Fruit fly (Drosophila melanogaster) whole organism, pupa: ENCODE results near the gene CG15822.
A peak's percentile ranks its signal among the peaks of the same experiment; 100 is the strongest.

Source experiments
- CG10348 ChIP-seq: fragments of 200-800 bp; sonication (Bioruptor generic); IDR thresholded peaks from 2 replicates; pipeline ENCODE4 v1.3.6; 2022; ENCODE audit warnings: missing biosample characterization, missing genetic modification characterization
- CG12605 ChIP-seq: fragments of 200-800 bp; sonication (Bioruptor generic); IDR thresholded peaks from 2 replicates; pipeline ENCODE4 v1.3.6; 2022; ENCODE audit warnings: missing biosample characterization, missing genetic modification characterization
- CG13204 ChIP-seq: fragments of 200-800 bp; sonication (Bioruptor generic); optimal IDR thresholded peaks from 2 replicates; lab custom pipeline; 2018; ENCODE audit warnings: missing biosample characterization, mild to moderate bottlenecking, missing genetic modification characterization, moderate library complexity
- CG14655 ChIP-seq: fragments of 200-800 bp; sonication (Bioruptor generic); optimal IDR thresholded peaks from 3 replicates; lab custom pipeline; 2017; ENCODE audit warnings: mild to moderate bottlenecking, missing biosample characterization, missing genetic modification reagents, missing genetic modification characterization
- CG15710 ChIP-seq: fragments of 200-800 bp; sonication (Bioruptor generic); optimal IDR thresholded peaks from 2 replicates; lab custom pipeline; 2018; ENCODE audit warnings: missing biosample characterization, mild to moderate bottlenecking, missing genetic modification characterization, moderate library complexity
- CG17806 ChIP-seq: fragments of 200-800 bp; sonication (Bioruptor generic); optimal IDR thresholded peaks from 2 replicates; lab custom pipeline; 2018; ENCODE audit warnings: missing biosample characterization, mild to moderate bottlenecking, missing genetic modification characterization, moderate library complexity
- CG32121 ChIP-seq: fragments of 200-800 bp; sonication (Bioruptor generic); IDR thresholded peaks from 2 replicates; pipeline ENCODE4 v1.3.6; 2022; ENCODE audit warnings: missing biosample characterization, missing genetic modification characterization
- CG34367 ChIP-seq: fragments of 200-800 bp; sonication (Bioruptor generic); optimal IDR thresholded peaks from 2 replicates; lab custom pipeline; 2018; ENCODE audit warnings: missing biosample characterization, mild to moderate bottlenecking, missing genetic modification characterization
- CG4496 ChIP-seq: fragments of 200-800 bp; sonication (Bioruptor generic); IDR thresholded peaks from 3 replicates; pipeline ENCODE4 v1.3.6; 2022; ENCODE audit warnings: missing biosample characterization, missing genetic modification characterization
- CG8159 ChIP-seq: fragments of 200-800 bp; sonication (Bioruptor generic); optimal IDR thresholded peaks from 3 replicates; lab custom pipeline; 2018; ENCODE audit warnings: missing biosample characterization, mild to moderate bottlenecking, missing genetic modification characterization, moderate library complexity
- CG8301 ChIP-seq: fragments of 200-800 bp; sonication (Bioruptor generic); optimal IDR thresholded peaks from 2 replicates; lab custom pipeline; 2018; ENCODE audit warnings: missing biosample characterization, mild to moderate bottlenecking, missing genetic modification characterization
- CG9948 ChIP-seq: fragments of 200-800 bp; sonication (Bioruptor generic); optimal IDR thresholded peaks from 2 replicates; lab custom pipeline; 2018; ENCODE audit warnings: missing biosample characterization, mild to moderate bottlenecking, missing genetic modification characterization, moderate library complexity
- D1 ChIP-seq: fragments of 200-800 bp; sonication (Bioruptor generic); optimal IDR thresholded peaks from 2 replicates; lab custom pipeline; 2018; ENCODE audit warnings: missing biosample characterization, mild to moderate bottlenecking, missing genetic modification characterization, moderate library complexity
- EcR ChIP-seq: fragments of 200-800 bp; sonication (Bioruptor generic); optimal IDR thresholded peaks from 3 replicates; lab custom pipeline; 2019; ENCODE audit warnings: missing biosample characterization, missing genetic modification characterization, mild to moderate bottlenecking, moderate library complexity, missing genetic modification reagents
- Ets98B ChIP-seq: fragments of 200-800 bp; sonication (Bioruptor generic); IDR thresholded peaks from 2 replicates; pipeline ENCODE4 v1.3.6; 2022; ENCODE audit warnings: missing biosample characterization, missing genetic modification characterization
- Pif1A ChIP-seq: fragments of 200-800 bp; sonication (Bioruptor generic); optimal IDR thresholded peaks from 3 replicates; lab custom pipeline; 2016; ENCODE audit warnings: missing biosample characterization, missing genetic modification characterization
- Pif1B ChIP-seq: fragments of 200-800 bp; sonication (Bioruptor generic); optimal IDR thresholded peaks from 3 replicates; lab custom pipeline; 2016; ENCODE audit warnings: missing biosample characterization, missing genetic modification characterization
- Snoo ChIP-seq: fragments of 200-800 bp; sonication (Bioruptor generic); optimal IDR thresholded peaks from 3 replicates; lab custom pipeline; 2017; ENCODE audit warnings: missing biosample characterization, mild to moderate bottlenecking, missing genetic modification characterization, inconsistent platforms
- fd96Ca ChIP-seq: fragments of 200-800 bp; sonication (Bioruptor generic); IDR thresholded peaks from 3 replicates; pipeline ENCODE4 v1.3.6; 2022; ENCODE audit warnings: missing biosample characterization, missing genetic modification characterization
- gl ChIP-seq: fragments of 200-800 bp; sonication (Bioruptor generic); optimal IDR thresholded peaks from 2 replicates; lab custom pipeline; 2018; ENCODE audit warnings: missing biosample characterization, mild to moderate bottlenecking, missing genetic modification characterization
- rn ChIP-seq: fragments of 200-800 bp; sonication (Bioruptor generic); IDR thresholded peaks from 2 replicates; pipeline ENCODE4 v1.3.6; 2022; ENCODE audit warnings: missing biosample characterization, missing genetic modification characterization

The CG15822 gene

dm6 chr3L:2164031-2164537 is 421 bp upstream of the CG15822 start:
- TF ChIP-seq CG12605 (GFP tag; lab: Robert Waterston, UW) = peak; percentile 53
- TF ChIP-seq Snoo (tag; lab: Kevin White, UChicago) = peak; percentile 95
- peak; percentile 85 for TF ChIP-seq CG9948
- TF ChIP-seq CG14655 (GFP tag; lab: Kevin White, UChicago) = peak; percentile 73
- TF ChIP-seq CG8159 (tag; lab: Kevin White, UChicago) = peak; percentile 97
- no peak for TF ChIP-seq CG10348 (GFP tag; lab: Robert Waterston, UW)
- peak; percentile 44; the same call in 1 of the 2 replicates for TF ChIP-seq Ets98B (GFP tag; lab: Robert Waterston, UW)
- TF ChIP-seq Pif1B (GFP tag; lab: Kevin White, UChicago) = peak; percentile 77
- peak; percentile 58 for TF ChIP-seq CG8301 (tag; lab: Kevin White, UChicago)
- TF ChIP-seq rn (GFP tag; lab: Robert Waterston, UW) = peak; percentile 63; the same call in 1 of the 2 replicates
- peak; percentile 91 for TF ChIP-seq D1 (tag; lab: Kevin White, UChicago)
- TF ChIP-seq Pif1A (GFP tag; lab: Kevin White, UChicago) = peak; percentile 86
- no peak for TF ChIP-seq fd96Ca (GFP tag; lab: Robert Waterston, UW)
- peak; percentile 78 for TF ChIP-seq CG34367 (tag; lab: Kevin White, UChicago)
- peak; percentile 75; the same call in 2 of the 3 replicates for TF ChIP-seq CG4496
- TF ChIP-seq CG13204 (GFP tag; lab: Kevin White, UChicago) = peak; percentile 69
- TF ChIP-seq EcR (GFP tag; lab: Kevin White, UChicago) = peak; percentile 74
- peak; percentile 96 for TF ChIP-seq CG17806 (tag; lab: Kevin White, UChicago)
- peak; percentile 19; the same call in 1 of the 2 replicates for TF ChIP-seq CG32121 (GFP tag; lab: Robert Waterston, UW)
- peak; percentile 86 for TF ChIP-seq gl (tag; lab: Kevin White, UChicago)
- peak; percentile 90 for TF ChIP-seq CG15710

- TF ChIP-seq CG9948 (peak; percentile 30), CG12605 (GFP tag; lab: Robert Waterston, UW) (0 out of 2 replicates have a peak, but pooled peaks have one; percentile 18), CG17806 (tag; lab: Kevin White, UChicago) (peak; percentile 43), CG14655 (GFP tag; lab: Kevin White, UChicago) (peak; percentile 86), Pif1B (GFP tag; lab: Kevin White, UChicago) (no peak), CG32121 (GFP tag; lab: Robert Waterston, UW) (peak; percentile 53), Ets98B (GFP tag; lab: Robert Waterston, UW) (peak; percentile 58), CG10348 (GFP tag; lab: Robert Waterston, UW) (no peak), rn (GFP tag; lab: Robert Waterston, UW) (no peak), CG34367 (tag; lab: Kevin White, UChicago) (no peak), gl (tag; lab: Kevin White, UChicago) (no peak), CG15710 (peak; percentile 15), Pif1A (GFP tag; lab: Kevin White, UChicago) (no peak), fd96Ca (GFP tag; lab: Robert Waterston, UW) (peak; percentile 20; the same call in 1 of the 3 replicates), CG8159 (tag; lab: Kevin White, UChicago) (peak; percentile 43), CG8301 (tag; lab: Kevin White, UChicago) (peak; percentile 78), CG4496 (peak; percentile 60), D1 (tag; lab: Kevin White, UChicago) (no peak)
Measured at dm6 chr3L:2162623-2163022, 1.0 kb downstream of the CG15822 start.

dm6 chr3L:2162019-2162418 is 1.6 kb downstream of the CG15822 start:
- TF ChIP-seq D1 (tag; lab: Kevin White, UChicago) (peak; percentile 6), CG14655 (GFP tag; lab: Kevin White, UChicago) (peak; percentile 95), Pif1A (GFP tag; lab: Kevin White, UChicago) (peak; percentile 87), CG17806 (tag; lab: Kevin White, UChicago) (peak; percentile 86), Snoo (tag; lab: Kevin White, UChicago) (peak; percentile 82), rn (GFP tag; lab: Robert Waterston, UW) (peak; percentile 90), CG9948 (peak; percentile 74), CG8301 (tag; lab: Kevin White, UChicago) (peak; percentile 93), CG34367 (tag; lab: Kevin White, UChicago) (peak; percentile 53), CG4496 (peak; percentile 97), CG32121 (GFP tag; lab: Robert Waterston, UW) (peak; percentile 95), CG15710 (peak; percentile 68), EcR (GFP tag; lab: Kevin White, UChicago) (no peak), Pif1B (GFP tag; lab: Kevin White, UChicago) (peak; percentile 80), CG10348 (GFP tag; lab: Robert Waterston, UW) (peak; percentile 83), CG12605 (GFP tag; lab: Robert Waterston, UW) (peak; percentile 91), gl (tag; lab: Kevin White, UChicago) (peak; percentile 36), CG8159 (tag; lab: Kevin White, UChicago) (peak; percentile 72), CG13204 (GFP tag; lab: Kevin White, UChicago) (no peak), fd96Ca (GFP tag; lab: Robert Waterston, UW) (peak; percentile 98), Ets98B (GFP tag; lab: Robert Waterston, UW) (peak; percentile 98)

- TF ChIP-seq CG13204 (GFP tag; lab: Kevin White, UChicago) (no peak), CG12605 (GFP tag; lab: Robert Waterston, UW) (no peak), CG8301 (tag; lab: Kevin White, UChicago) (no peak)
Measured at dm6 chr3L:2159817-2160216, 3.8 kb downstream of the CG15822 start.

dm6 chr3L:2158689-2159310 is 4.9 kb downstream of the CG15822 start:
- peak; percentile 20 for TF ChIP-seq CG8159 (tag; lab: Kevin White, UChicago)
- TF ChIP-seq Ets98B (GFP tag; lab: Robert Waterston, UW) = peak; percentile 28; the same call in 1 of the 2 replicates
- no peak for TF ChIP-seq CG15710
- TF ChIP-seq CG12605 (GFP tag; lab: Robert Waterston, UW) = no peak
- TF ChIP-seq CG8301 (tag; lab: Kevin White, UChicago) = peak; percentile 38
- no peak for TF ChIP-seq CG13204 (GFP tag; lab: Kevin White, UChicago)
- TF ChIP-seq CG14655 (GFP tag; lab: Kevin White, UChicago) = peak; percentile 26
- TF ChIP-seq CG9948 = peak; percentile 12
- peak; percentile 8 for TF ChIP-seq Pif1A (GFP tag; lab: Kevin White, UChicago)
